Fruit fly (Drosophila melanogaster) whole organism, embryonic: Measurements from ENCODE around the gene Pfdn2.

Experiments
- CG4424 ChIP-seq: fragments of 200-800 bp; sonication (Bioruptor generic); optimal IDR thresholded peaks from 3 replicates; lab custom pipeline; 2016; ENCODE audit warnings: missing biosample characterization, missing genetic modification characterization
- NC2α ChIP-seq: fragments of 200-800 bp; sonication (Bioruptor generic); optimal IDR thresholded peaks from 2 replicates; lab custom pipeline; 2016; ENCODE audit warnings: missing biosample characterization, missing genetic modification characterization
- NFAT ChIP-seq: fragments of 200-800 bp; sonication (Bioruptor generic); IDR thresholded peaks from 2 replicates; pipeline ENCODE4 v1.3.6; 2022; ENCODE audit warnings: missing biosample characterization, missing genetic modification characterization
- Xrp1 ChIP-seq: fragments of 200-800 bp; sonication (Bioruptor generic); IDR thresholded peaks from 2 replicates; pipeline ENCODE4 v1.3.6; 2022; ENCODE audit warnings: missing biosample characterization, missing genetic modification characterization
- bbx ChIP-seq: fragments of 200-800 bp; sonication (Bioruptor generic); IDR thresholded peaks from 2 replicates; pipeline ENCODE4 v1.3.6; 2022; ENCODE audit warnings: missing biosample characterization, missing genetic modification characterization; ENCODE audit not compliant: partially characterized antibody
- br ChIP-seq: fragments of >200 bp; optimal IDR thresholded peaks from 2 replicates; lab custom pipeline; 2017
- pum ChIP-seq: fragments of 200-800 bp; sonication (Bioruptor generic); optimal IDR thresholded peaks from 2 replicates; lab custom pipeline; 2016; ENCODE audit warnings: missing biosample characterization, missing genetic modification characterization
- zen2 ChIP-seq: fragments of 200-800 bp; sonication (Bioruptor generic); IDR thresholded peaks from 3 replicates; pipeline ENCODE4 v1.3.6; 2022; ENCODE audit warnings: missing biosample characterization, missing genetic modification characterization; ENCODE audit not compliant: partially characterized antibody

DNA sequence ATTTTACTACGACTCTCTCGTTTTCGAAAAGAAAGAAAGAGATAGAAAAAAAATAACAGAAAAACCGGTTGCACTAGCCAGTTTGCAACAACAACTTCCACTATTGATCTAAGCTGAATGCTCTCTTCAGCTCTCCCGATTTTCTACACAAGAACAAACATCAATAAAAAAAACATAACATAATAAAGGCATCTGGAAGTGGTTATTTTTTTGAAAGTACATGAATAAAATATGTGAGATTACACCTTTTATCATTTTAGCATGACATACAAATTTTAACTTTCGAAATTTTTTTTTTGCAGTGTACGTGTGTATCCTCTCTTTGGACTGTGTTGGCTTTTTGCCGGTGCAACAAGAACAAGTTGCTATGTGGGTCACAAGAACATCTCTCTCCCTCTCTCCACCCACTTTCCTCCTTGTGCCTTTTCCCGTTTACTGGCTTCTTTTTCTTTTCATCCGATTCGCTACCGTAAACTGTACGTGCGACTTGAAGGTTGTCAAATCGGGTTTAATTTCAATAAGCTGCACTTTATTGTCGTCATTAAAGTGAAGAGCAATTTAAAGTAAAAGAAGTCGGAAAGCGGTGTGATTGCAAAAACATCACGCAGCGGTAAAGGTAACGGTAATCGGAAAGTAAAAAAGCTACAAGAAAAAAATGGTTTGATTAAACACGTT is 10.5 kb upstream of the Pfdn2 start:
- no peak for TF ChIP-seq br (lab: Kevin White, UChicago)
- TF ChIP-seq NFAT (GFP tag; lab: Robert Waterston, UW): peak; percentile 86
- peak; percentile 98 for TF ChIP-seq Xrp1
- TF ChIP-seq zen2: no peak
- peak; percentile 95 for TF ChIP-seq NC2α (GFP tag; lab: Kevin White, UChicago)
- TF ChIP-seq CG4424 (GFP tag; lab: Kevin White, UChicago): peak; percentile 98
- TF ChIP-seq bbx (GFP tag; lab: Robert Waterston, UW): no peak
- peak; percentile 96 for TF ChIP-seq pum (GFP tag; lab: Kevin White, UChicago)
